Fruit fly (Drosophila melanogaster): Measurements from ENCODE around the gene kug.

- no peak for TF ChIP-seq pan (optimal IDR thresholded peaks at IDR 0.05)
- TF ChIP-seq psq (optimal IDR thresholded peaks at IDR 0.05), result no peak
These were observed 27.0 kb upstream of the kug start for dm6 chr3L:19978088-19978487.

Data from whole organism.